Worm (Caenorhabditis elegans) whole organism, L1 larva: ENCODE measurements around the gene nhr-143.

Experiments used
- blmp-1 ChIP-seq: fragments of 150-350 bp; optimal IDR thresholded peaks from 2 replicates; lab custom pipeline; 2014; ENCODE audit warnings: missing biosample characterization, missing genetic modification characterization
- ceh-8 ChIP-seq: fragments of 200-800 bp; sonication (Bioruptor generic); optimal IDR thresholded peaks from 2 replicates; lab custom pipeline; 2018; ENCODE audit warnings: mild to moderate bottlenecking, missing genetic modification characterization, moderate library complexity, missing compliant biosample characterization
- ces-1 ChIP-seq: fragments of 150-350 bp; optimal IDR thresholded peaks from 2 replicates; lab custom pipeline; 2014; ENCODE audit warnings: missing biosample characterization, missing genetic modification reagents, missing genetic modification characterization
- efl-1 ChIP-seq, 4 experiments: fragments of 150-350 bp; optimal IDR thresholded peaks in 3 of 4; peaks in 1 of 4; 1 replicate in 1 of 4; 2 replicates in 3 of 4; lab custom pipeline; 2014; ENCODE audit warnings: missing biosample characterization in 2 of 4, missing genetic modification characterization in 2 of 4, missing genetic modification reagents in 2 of 4
- egl-13 ChIP-seq: sonication (generic microtip); optimal IDR thresholded peaks from 2 replicates; lab custom pipeline; 2016; ENCODE audit warnings: missing genotype, missing genetic modification reagents, missing genetic modification characterization, missing compliant biosample characterization
- egl-27 ChIP-seq, 2 experiments: fragments of 150-350 bp in 1 of 2; sonication (generic microtip); optimal IDR thresholded peaks; 3 replicates each; lab custom pipeline; 2017 to 2018; ENCODE audit warnings: missing biosample characterization in 2 of 2, missing genetic modification characterization in 2 of 2, missing genetic modification reagents in 2 of 2
- elt-2 ChIP-seq: sonication (generic microtip); optimal IDR thresholded peaks from 2 replicates; lab custom pipeline; 2016; ENCODE audit warnings: missing genetic modification characterization, mild to moderate bottlenecking, inconsistent platforms, missing compliant biosample characterization, missing genetic modification reagents
- elt-3 ChIP-seq, 6 experiments: fragments of 150-350 bp in 1 of 6; sonication (generic microtip); optimal IDR thresholded peaks; 2 replicates each; lab custom pipeline; 2017 to 2018; ENCODE audit warnings: missing biosample characterization in 6 of 6, missing genetic modification characterization in 6 of 6, inconsistent platforms in 1 of 6
- fkh-10 ChIP-seq: sonication (generic microtip); optimal IDR thresholded peaks from 2 replicates; lab custom pipeline; 2017; ENCODE audit warnings: missing biosample characterization, missing genetic modification reagents, missing genetic modification characterization
- fkh-4 ChIP-seq: sonication (generic microtip); optimal IDR thresholded peaks from 2 replicates; lab custom pipeline; 2016; ENCODE audit warnings: missing compliant biosample characterization, missing genetic modification characterization, borderline replicate concordance
- grh-1 ChIP-seq: fragments of 200-800 bp; sonication (Bioruptor generic); IDR thresholded peaks from 2 replicates; pipeline ENCODE4 v1.3.6; 2022; ENCODE audit warnings: missing genetic modification reagents, missing genetic modification characterization, missing compliant biosample characterization
- hlh-17 ChIP-seq: fragments of 200-800 bp; sonication (Bioruptor generic); optimal IDR thresholded peaks from 2 replicates; lab custom pipeline; 2018; ENCODE audit warnings: missing genetic modification characterization, mild to moderate bottlenecking, missing compliant biosample characterization, moderate library complexity, borderline replicate concordance
- hlh-4 ChIP-seq: sonication (generic microtip); optimal IDR thresholded peaks from 2 replicates; lab custom pipeline; 2016; ENCODE audit warnings: mild to moderate bottlenecking, missing genetic modification characterization, missing compliant biosample characterization
- isw-1 ChIP-seq: fragments of 200-800 bp; sonication (Bioruptor generic); IDR thresholded peaks from 2 replicates; pipeline ENCODE4 v1.3.6; 2022; ENCODE audit warnings: missing genetic modification characterization, missing compliant biosample characterization
- jun-1 ChIP-seq: fragments of 150-350 bp; optimal IDR thresholded peaks from 2 replicates; lab custom pipeline; 2014; ENCODE audit warnings: missing biosample characterization, missing genetic modification reagents, missing genetic modification characterization
- lin-13 ChIP-seq: fragments of 150-350 bp; optimal IDR thresholded peaks from 2 replicates; lab custom pipeline; 2014; ENCODE audit warnings: missing biosample characterization, missing genetic modification reagents, missing genetic modification characterization
- lin-14 ChIP-seq: fragments of 200-800 bp; sonication (Bioruptor generic); optimal IDR thresholded peaks from 2 replicates; lab custom pipeline; 2018; ENCODE audit warnings: mild to moderate bottlenecking, missing genetic modification characterization, moderate library complexity, missing compliant biosample characterization
- lin-35 ChIP-seq, 2 experiments: fragments of 150-350 bp; optimal IDR thresholded peaks; 2 replicates each; lab custom pipeline; 2014; ENCODE audit warnings: missing biosample characterization in 2 of 2, missing genetic modification characterization in 2 of 2, missing genetic modification reagents in 2 of 2
- lin-39 ChIP-seq: fragments of 150-350 bp; optimal IDR thresholded peaks from 2 replicates; lab custom pipeline; 2014; ENCODE audit warnings: missing biosample characterization, missing genetic modification reagents, missing genetic modification characterization
- lir-3 ChIP-seq: sonication (generic microtip); optimal IDR thresholded peaks from 2 replicates; lab custom pipeline; 2016; ENCODE audit warnings: mild to moderate bottlenecking, missing genetic modification characterization, moderate library complexity, missing compliant biosample characterization; ENCODE audit not compliant: poor library complexity
- mep-1 ChIP-seq: fragments of 150-350 bp; optimal IDR thresholded peaks from 2 replicates; lab custom pipeline; 2014; ENCODE audit warnings: missing biosample characterization, missing genetic modification characterization
- nhr-12 ChIP-seq: sonication (generic microtip); optimal IDR thresholded peaks from 2 replicates; lab custom pipeline; 2017; ENCODE audit warnings: missing biosample characterization, missing genetic modification characterization
- nhr-19 ChIP-seq: fragments of 200-800 bp; sonication (Bioruptor generic); conservative IDR thresholded peaks from 2 replicates; pipeline ENCODE4 v1.3.6; 2022; ENCODE audit warnings: missing genetic modification characterization, missing compliant biosample characterization
- nhr-20 ChIP-seq: sonication (generic microtip); optimal IDR thresholded peaks from 2 replicates; lab custom pipeline; 2016; ENCODE audit warnings: mild to moderate bottlenecking, missing genetic modification characterization, missing compliant biosample characterization
- nhr-28 ChIP-seq: fragments of 150-350 bp; optimal IDR thresholded peaks from 2 replicates; lab custom pipeline; 2014; ENCODE audit warnings: missing biosample characterization, missing genetic modification characterization
- nhr-71 ChIP-seq: sonication (generic microtip); optimal IDR thresholded peaks from 2 replicates; lab custom pipeline; 2016; ENCODE audit warnings: mild to moderate bottlenecking, missing genetic modification characterization, moderate library complexity, missing compliant biosample characterization
- nhr-77 ChIP-seq: fragments of 150-350 bp; optimal IDR thresholded peaks from 2 replicates; lab custom pipeline; 2014; ENCODE audit warnings: missing biosample characterization, missing genetic modification characterization
- nhr-85 ChIP-seq: sonication (generic microtip); peaks from one replicate; lab custom pipeline; 2016; ENCODE audit warnings: missing genetic modification characterization, inconsistent platforms, missing compliant biosample characterization
- nhr-90 ChIP-seq: sonication (generic microtip); optimal IDR thresholded peaks from 2 replicates; lab custom pipeline; 2016; ENCODE audit warnings: mild to moderate bottlenecking, missing genetic modification characterization, missing compliant biosample characterization; ENCODE audit not compliant: poor library complexity
- pqm-1 ChIP-seq: sonication (generic microtip); optimal IDR thresholded peaks from 3 replicates; lab custom pipeline; 2017; ENCODE audit warnings: missing biosample characterization, missing genetic modification characterization
- skn-1 ChIP-seq: fragments of 150-350 bp; optimal IDR thresholded peaks from 2 replicates; lab custom pipeline; 2014; ENCODE audit warnings: missing biosample characterization, missing genetic modification characterization
- snpc-4 ChIP-seq: fragments of 150-350 bp; optimal IDR thresholded peaks from 2 replicates; lab custom pipeline; 2014; ENCODE audit warnings: missing biosample characterization, missing genetic modification characterization
- snu-23 ChIP-seq: sonication (generic microtip); optimal IDR thresholded peaks from 2 replicates; lab custom pipeline; 2016; ENCODE audit warnings: missing genetic modification characterization, missing compliant biosample characterization
- sptf-1 ChIP-seq: fragments of 150-350 bp; optimal IDR thresholded peaks from 2 replicates; lab custom pipeline; 2014; ENCODE audit warnings: missing biosample characterization, missing genetic modification characterization
- swsn-7 ChIP-seq: sonication (generic microtip); optimal IDR thresholded peaks from 2 replicates; lab custom pipeline; 2016; ENCODE audit warnings: missing genetic modification characterization, missing compliant biosample characterization
- tbx-2 ChIP-seq: sonication (generic microtip); optimal IDR thresholded peaks from 2 replicates; lab custom pipeline; 2016; ENCODE audit warnings: missing genetic modification characterization, missing compliant biosample characterization
- tlp-1 ChIP-seq: fragments of 150-350 bp; optimal IDR thresholded peaks from 2 replicates; lab custom pipeline; 2014; ENCODE audit warnings: missing biosample characterization, missing genetic modification characterization
- unc-130 ChIP-seq: fragments of 150-350 bp; optimal IDR thresholded peaks from 2 replicates; lab custom pipeline; 2017; ENCODE audit warnings: missing biosample characterization, missing genetic modification characterization, inconsistent platforms
- unc-62 ChIP-seq: fragments of 150-350 bp; optimal IDR thresholded peaks from 2 replicates; lab custom pipeline; 2014; ENCODE audit warnings: missing biosample characterization, missing genetic modification reagents, missing genetic modification characterization
- xbp-1 ChIP-seq: sonication (generic microtip); optimal IDR thresholded peaks from 2 replicates; lab custom pipeline; 2016; ENCODE audit warnings: missing genetic modification characterization, missing compliant biosample characterization
- zag-1 ChIP-seq: fragments of 150-350 bp; optimal IDR thresholded peaks from 2 replicates; lab custom pipeline; 2014; ENCODE audit warnings: missing biosample characterization, missing genetic modification characterization

Gene nhr-143

ce11 chrV:8936184-8936589 is 38.6 kb downstream of the nhr-143 start, which contains the start of gene unc-23 (continued):
- TF ChIP-seq lir-3 (peak; percentile 7), snu-23 (GFP tag; lab: Kevin White, UChicago) (peak; percentile 97), grh-1 (GFP tag; lab: Robert Waterston, UW) (peak; percentile 71), snpc-4 (tag; lab: Kevin White, UChicago) (peak; percentile 60), ces-1 (GFP tag; lab: Kevin White, UChicago) (no peak), lin-39 (tag; lab: Kevin White, UChicago) (peak; percentile 24), nhr-90 (tag; lab: Kevin White, UChicago) (peak; percentile 92), fkh-4 (tag; lab: Kevin White, UChicago) (no peak), nhr-28 (tag; lab: Kevin White, UChicago) (no peak), nhr-12 (no peak), jun-1 (tag; lab: Kevin White, UChicago) (peak; percentile 54), fkh-10 (GFP tag; lab: Kevin White, UChicago) (no peak), mep-1 (tag; lab: Kevin White, UChicago) (peak; percentile 90), egl-27 (tag; optimal IDR thresholded peaks at IDR 0.05; lab: Kevin White, UChicago) (peak in 1 of 2 experiments; percentile 8), xbp-1 (peak; percentile 63), sptf-1 (tag; lab: Kevin White, UChicago) (no peak), egl-13 (tag; lab: Kevin White, UChicago) (no peak)

- peak; percentile 92 for TF ChIP-seq nhr-85
- TF ChIP-seq snu-23 (GFP tag; lab: Kevin White, UChicago), result peak; percentile 66
- no peak for TF ChIP-seq zag-1 (tag; lab: Kevin White, UChicago)
- no peak for TF ChIP-seq lin-13 (GFP tag; lab: Kevin White, UChicago)
- TF ChIP-seq nhr-19, result no peak; the same call in 1 of the 2 replicates
- no peak for TF ChIP-seq pqm-1 (tag; lab: Kevin White, UChicago)
- TF ChIP-seq blmp-1 (tag; lab: Kevin White, UChicago), result peak; percentile 73
- no peak for TF ChIP-seq hlh-4 (tag; lab: Kevin White, UChicago)
- TF ChIP-seq elt-3 (tag; optimal IDR thresholded peaks at IDR 0.05; lab: Kevin White, UChicago), result peak in 1 of 6 experiments; percentile 38
- TF ChIP-seq swsn-7 (tag; lab: Kevin White, UChicago), result peak; percentile 22
- TF ChIP-seq tbx-2 (tag; lab: Kevin White, UChicago), result peak; percentile 21
- TF ChIP-seq nhr-77 (tag; lab: Kevin White, UChicago), result no peak
- peak; percentile 63 for TF ChIP-seq lin-14 (GFP tag; lab: Kevin White, UChicago)
- TF ChIP-seq skn-1, result peak; percentile 17
- peak; percentile 17 for TF ChIP-seq unc-130
- peak; percentile 34 for TF ChIP-seq mep-1 (tag; lab: Kevin White, UChicago)
- TF ChIP-seq isw-1, result no peak
- TF ChIP-seq lin-35 (GFP tag; optimal IDR thresholded peaks at IDR 0.05; lab: Kevin White, UChicago), result peak; percentile 8 to 46
- TF ChIP-seq tlp-1, result no peak
- peak; percentile 57 for TF ChIP-seq nhr-71 (tag; lab: Kevin White, UChicago)
- peak; percentile 61 for TF ChIP-seq nhr-20 (tag; lab: Kevin White, UChicago)
- no peak for TF ChIP-seq ceh-8
- TF ChIP-seq, all 84 proteins: peak for 13
These were observed 39.6 kb downstream of the nhr-143 start for ce11 chrV:8935104-8935503.

- TF ChIP-seq lin-35 (GFP tag; optimal IDR thresholded peaks at IDR 0.05; lab: Kevin White, UChicago), result peak in 1 of 2 experiments; percentile 7
- no peak for TF ChIP-seq efl-1 (optimal IDR thresholded peaks at IDR 0.05; lab: Kevin White, UChicago)
- TF ChIP-seq efl-1 (GFP tag; optimal IDR thresholded peaks at IDR 0.05 in 1 of 2; lab: Kevin White, UChicago), result peak in 1 of 2 experiments; percentile 51
- TF ChIP-seq blmp-1 (tag; lab: Kevin White, UChicago), result peak; percentile 52
- TF ChIP-seq snpc-4 (tag; lab: Kevin White, UChicago), result no peak
- TF ChIP-seq unc-62 (GFP tag; lab: Kevin White, UChicago), result no peak
- no peak for TF ChIP-seq hlh-17
- peak; percentile 40 for TF ChIP-seq lin-14 (GFP tag; lab: Kevin White, UChicago)
- TF ChIP-seq sptf-1 (tag; lab: Kevin White, UChicago), result no peak
- TF ChIP-seq jun-1 (tag; lab: Kevin White, UChicago), result peak; percentile 25
- TF ChIP-seq elt-2 (tag; lab: Kevin White, UChicago), result peak; percentile 4
- no peak for TF ChIP-seq egl-27 (tag; optimal IDR thresholded peaks at IDR 0.05; lab: Kevin White, UChicago)
These were observed 40.5 kb downstream of the nhr-143 start for ce11 chrV:8934264-8934663.
